Worm (Caenorhabditis elegans) whole organism, L2 larva: ENCODE data around the gene rskd-1.

ENCODE experiments used
- C34F6.9 ChIP-seq: fragments of 150-350 bp; optimal IDR thresholded peaks from 2 replicates; lab custom pipeline; 2014; ENCODE audit warnings: missing biosample characterization, missing genetic modification characterization
- F13H6.1 ChIP-seq: sonication (generic microtip); optimal IDR thresholded peaks from 2 replicates; lab custom pipeline; 2016; ENCODE audit warnings: missing genetic modification characterization, missing compliant biosample characterization
- R02D3.7 ChIP-seq: fragments of 150-350 bp; optimal IDR thresholded peaks from 2 replicates; lab custom pipeline; 2014; ENCODE audit warnings: missing biosample characterization, missing genetic modification characterization
- Y55F3AM.14 ChIP-seq: fragments of 200-800 bp; sonication (Bioruptor generic); optimal IDR thresholded peaks from 2 replicates; lab custom pipeline; 2018; ENCODE audit warnings: mild to moderate bottlenecking, missing genetic modification characterization, missing compliant biosample characterization
- ZK546.5 ChIP-seq: sonication (generic microtip); optimal IDR thresholded peaks from 2 replicates; lab custom pipeline; 2017; ENCODE audit warnings: missing biosample characterization, missing genetic modification characterization
- alr-1 ChIP-seq: fragments of 150-350 bp; optimal IDR thresholded peaks from 2 replicates; lab custom pipeline; 2014; ENCODE audit warnings: missing biosample characterization, missing genetic modification characterization
- aly-2 ChIP-seq: fragments of 150-350 bp; optimal IDR thresholded peaks from 2 replicates; lab custom pipeline; 2014; ENCODE audit warnings: missing biosample characterization, missing genetic modification characterization
- blmp-1 ChIP-seq: sonication (generic microtip); optimal IDR thresholded peaks from 2 replicates; lab custom pipeline; 2017; ENCODE audit warnings: missing genetic modification characterization, mild to moderate bottlenecking, missing compliant biosample characterization, antibody characterized with exemption, moderate library complexity; ENCODE audit not compliant: insufficient read depth
- ceh-16 ChIP-seq: fragments of 150-350 bp; optimal IDR thresholded peaks from 2 replicates; lab custom pipeline; 2014; ENCODE audit warnings: missing biosample characterization, missing genetic modification characterization
- ceh-82 ChIP-seq: fragments of 150-350 bp; optimal IDR thresholded peaks from 2 replicates; lab custom pipeline; 2014; ENCODE audit warnings: missing biosample characterization, missing genetic modification characterization
- crh-2 ChIP-seq: sonication (generic microtip); optimal IDR thresholded peaks from 2 replicates; lab custom pipeline; 2017; ENCODE audit warnings: missing biosample characterization, missing genetic modification characterization
- egl-27 ChIP-seq: sonication (generic microtip); optimal IDR thresholded peaks from 3 replicates; lab custom pipeline; 2017; ENCODE audit warnings: missing biosample characterization, missing genetic modification reagents, missing genetic modification characterization
- elt-1 ChIP-seq: fragments of 150-350 bp; optimal IDR thresholded peaks from 2 replicates; lab custom pipeline; 2014; ENCODE audit warnings: missing biosample characterization, missing genetic modification characterization
- fos-1 ChIP-seq: fragments of 150-350 bp; optimal IDR thresholded peaks from 2 replicates; lab custom pipeline; 2014; ENCODE audit warnings: missing biosample characterization, missing genetic modification characterization
- gmeb-1 ChIP-seq: fragments of 150-350 bp; optimal IDR thresholded peaks from 2 replicates; lab custom pipeline; 2014; ENCODE audit warnings: missing biosample characterization, missing genetic modification characterization
- lin-11 ChIP-seq: fragments of 150-350 bp; sonication (generic microtip); optimal IDR thresholded peaks from 2 replicates; lab custom pipeline; 2014; ENCODE audit warnings: missing biosample characterization, missing genetic modification characterization, inconsistent platforms, mixed read lengths
- lin-13 ChIP-seq: fragments of 150-350 bp; optimal IDR thresholded peaks from 2 replicates; lab custom pipeline; 2014; ENCODE audit warnings: missing biosample characterization, missing genetic modification reagents, missing genetic modification characterization
- lsy-2 ChIP-seq, 2 experiments: fragments of 150-350 bp in 1 of 2; sonication (generic microtip) in 1 of 2; optimal IDR thresholded peaks; 2 replicates each; lab custom pipeline; 2014 to 2017; ENCODE audit warnings: missing biosample characterization in 2 of 2, missing genetic modification characterization in 2 of 2
- mab-5 ChIP-seq: fragments of 150-350 bp; optimal IDR thresholded peaks from 2 replicates; lab custom pipeline; 2014; ENCODE audit warnings: missing biosample characterization, missing genetic modification characterization
- mbf-1 ChIP-seq: sonication (generic microtip); optimal IDR thresholded peaks from 2 replicates; lab custom pipeline; 2017; ENCODE audit warnings: missing biosample characterization, missing genetic modification characterization
- nhr-10 ChIP-seq: sonication (generic microtip); optimal IDR thresholded peaks from 2 replicates; lab custom pipeline; 2017; ENCODE audit warnings: missing biosample characterization, missing genetic modification characterization
- nhr-11 ChIP-seq: fragments of 150-350 bp; optimal IDR thresholded peaks from 2 replicates; lab custom pipeline; 2014; ENCODE audit warnings: missing biosample characterization, missing genetic modification characterization
- nhr-12 ChIP-seq: fragments of 150-350 bp; optimal IDR thresholded peaks from 2 replicates; lab custom pipeline; 2014; ENCODE audit warnings: missing biosample characterization, missing genetic modification characterization
- nhr-129 ChIP-seq: fragments of 150-350 bp; optimal IDR thresholded peaks from 2 replicates; lab custom pipeline; 2014; ENCODE audit warnings: missing biosample characterization, missing genetic modification characterization
- nhr-21 ChIP-seq: fragments of 150-350 bp; optimal IDR thresholded peaks from 2 replicates; lab custom pipeline; 2014; ENCODE audit warnings: missing biosample characterization, missing genetic modification characterization
- nhr-237 ChIP-seq: fragments of 150-350 bp; optimal IDR thresholded peaks from 2 replicates; lab custom pipeline; 2014; ENCODE audit warnings: missing biosample characterization, missing genetic modification characterization
- nhr-25 ChIP-seq: fragments of 150-350 bp; sonication (generic microtip); optimal IDR thresholded peaks from 3 replicates; lab custom pipeline; 2014; ENCODE audit warnings: missing biosample characterization, missing genetic modification characterization
- nhr-6 ChIP-seq: fragments of 150-350 bp; optimal IDR thresholded peaks from 2 replicates; lab custom pipeline; 2014; ENCODE audit warnings: missing biosample characterization, missing genetic modification characterization
- nhr-77 ChIP-seq: fragments of 150-350 bp; optimal IDR thresholded peaks from 2 replicates; lab custom pipeline; 2014; ENCODE audit warnings: missing biosample characterization, missing genetic modification characterization
- peb-1 ChIP-seq: fragments of 150-350 bp; optimal IDR thresholded peaks from 2 replicates; lab custom pipeline; 2014; ENCODE audit warnings: missing biosample characterization, missing genetic modification characterization
- sem-4 ChIP-seq: fragments of 150-350 bp; optimal IDR thresholded peaks from 2 replicates; lab custom pipeline; 2014; ENCODE audit warnings: missing biosample characterization, missing genetic modification reagents, missing genetic modification characterization
- skn-1 ChIP-seq: sonication (generic microtip); optimal IDR thresholded peaks from 2 replicates; lab custom pipeline; 2017; ENCODE audit warnings: missing biosample characterization, missing genetic modification characterization
- sma-9 ChIP-seq, 2 experiments: fragments of 150-350 bp in 1 of 2; sonication (generic microtip) in 1 of 2; optimal IDR thresholded peaks; 2 replicates each; lab custom pipeline; 2014 to 2016; ENCODE audit warnings: missing genetic modification characterization in 2 of 2, mild to moderate bottlenecking in 1 of 2, missing biosample characterization in 1 of 2, missing compliant biosample characterization in 1 of 2, missing genetic modification reagents in 1 of 2, moderate library complexity in 1 of 2
- snpc-4 ChIP-seq: fragments of 150-350 bp; optimal IDR thresholded peaks from 2 replicates; lab custom pipeline; 2014; ENCODE audit warnings: missing biosample characterization, missing genetic modification characterization
- unc-39 ChIP-seq: fragments of 150-350 bp; optimal IDR thresholded peaks from 2 replicates; lab custom pipeline; 2014; ENCODE audit warnings: missing biosample characterization, missing genetic modification characterization
- unc-55 ChIP-seq: fragments of 150-350 bp; sonication (generic microtip); optimal IDR thresholded peaks from 3 replicates; lab custom pipeline; 2014; ENCODE audit warnings: missing biosample characterization, missing genetic modification reagents, missing genetic modification characterization
- unc-62 ChIP-seq: fragments of 150-350 bp; optimal IDR thresholded peaks from 2 replicates; lab custom pipeline; 2014; ENCODE audit warnings: missing biosample characterization, missing genetic modification reagents, missing genetic modification characterization
- zag-1 ChIP-seq: fragments of 150-350 bp; optimal IDR thresholded peaks from 2 replicates; lab custom pipeline; 2014; ENCODE audit warnings: missing biosample characterization, missing genetic modification characterization
- ztf-1 ChIP-seq: fragments of 200-800 bp; sonication (Bioruptor generic); conservative IDR thresholded peaks from 2 replicates; pipeline ENCODE4 v1.3.6; 2022; ENCODE audit warnings: missing genetic modification characterization, missing compliant biosample characterization
- ztf-11 ChIP-seq: sonication (generic microtip); optimal IDR thresholded peaks from 2 replicates; lab custom pipeline; 2017; ENCODE audit warnings: missing biosample characterization, missing genetic modification characterization
- ztf-4 ChIP-seq: fragments of 150-350 bp; optimal IDR thresholded peaks from 2 replicates; lab custom pipeline; 2014; ENCODE audit warnings: missing biosample characterization, missing genetic modification characterization

rskd-1 gene

ce11 chrV:12288577-12288976, at the start of gene rskd-1:
Gene rskd-1 (minus strand): TSS chrV:12288615.
- TF ChIP-seq nhr-10 (tag; lab: Kevin White, UChicago) (no peak), ZK546.5 (no peak), unc-39 (tag; lab: Kevin White, UChicago) (no peak), F13H6.1 (tag; lab: Kevin White, UChicago) (no peak), R02D3.7 (tag; lab: Kevin White, UChicago) (no peak), gmeb-1 (tag; lab: Kevin White, UChicago) (no peak), lin-13 (GFP tag; lab: Kevin White, UChicago) (peak; percentile 10), ceh-16 (tag; lab: Kevin White, UChicago) (no peak), ceh-82 (tag; lab: Kevin White, UChicago) (no peak), nhr-25 (peak; percentile 53), snpc-4 (no peak), alr-1 (tag; lab: Kevin White, UChicago) (no peak), nhr-77 (no peak), C34F6.9 (tag; lab: Kevin White, UChicago) (peak; percentile 27), mbf-1 (tag; lab: Kevin White, UChicago) (no peak), egl-27 (tag; lab: Kevin White, UChicago) (no peak), sma-9 (GFP tag; optimal IDR thresholded peaks at IDR 0.05; lab: Kevin White, UChicago) (no peak), sma-9 (tag; optimal IDR thresholded peaks at IDR 0.05; lab: Kevin White, UChicago) (no peak), lsy-2 (tag; optimal IDR thresholded peaks at IDR 0.05; lab: Kevin White, UChicago) (peak in 1 of 2 experiments; percentile 35), ztf-4 (no peak), Y55F3AM.14 (GFP tag; lab: Kevin White, UChicago) (no peak), nhr-129 (tag; lab: Kevin White, UChicago) (no peak), unc-55 (GFP tag; lab: Kevin White, UChicago) (no peak), skn-1 (tag; lab: Kevin White, UChicago) (no peak), nhr-6 (tag; lab: Kevin White, UChicago) (no peak), elt-1 (tag; lab: Kevin White, UChicago) (no peak), blmp-1 (tag; lab: Kevin White, UChicago) (no peak), ztf-11 (tag; lab: Kevin White, UChicago) (no peak), fos-1 (peak; percentile 2), mab-5 (tag; lab: Kevin White, UChicago) (no peak), zag-1 (no peak), sem-4 (tag; lab: Kevin White, UChicago) (no peak), nhr-237 (tag; lab: Kevin White, UChicago) (no peak), nhr-21 (tag; lab: Kevin White, UChicago) (no peak), crh-2 (tag; lab: Kevin White, UChicago) (peak; percentile 35), nhr-11 (tag; lab: Kevin White, UChicago) (no peak), lin-11 (tag; lab: Kevin White, UChicago) (no peak), aly-2 (tag; lab: Kevin White, UChicago) (no peak), unc-62 (GFP tag; lab: Kevin White, UChicago) (no peak), ztf-1 (GFP tag; lab: Robert Waterston, UW) (no peak), nhr-12 (tag; lab: Kevin White, UChicago) (no peak)

- TF ChIP-seq peb-1 (tag; lab: Kevin White, UChicago), result no peak
- TF ChIP-seq egl-27 (tag; lab: Kevin White, UChicago), result no peak
- no peak for TF ChIP-seq unc-62 (GFP tag; lab: Kevin White, UChicago)
- no peak for TF ChIP-seq nhr-10 (tag; lab: Kevin White, UChicago)
- TF ChIP-seq lin-13 (GFP tag; lab: Kevin White, UChicago), result no peak
- TF ChIP-seq ztf-4, result no peak
- TF ChIP-seq nhr-6 (tag; lab: Kevin White, UChicago), result no peak
- no peak for TF ChIP-seq nhr-77
- TF ChIP-seq, all 48 proteins: peak for 0
These were observed 49.5 kb upstream of the rskd-1 start, which contains the start of gene twk-13 for ce11 chrV:12337894-12338293. Gene twk-13 (minus strand): TSS chrV:12337994.

ce11 chrV:12334387-12334786, 46.0 kb upstream of the rskd-1 start:
- TF ChIP-seq alr-1 (tag; lab: Kevin White, UChicago) (no peak), nhr-129 (tag; lab: Kevin White, UChicago) (peak; percentile 37), lsy-2 (tag; optimal IDR thresholded peaks at IDR 0.05; lab: Kevin White, UChicago) (peak in 1 of 2 experiments; percentile 49), C34F6.9 (tag; lab: Kevin White, UChicago) (peak; percentile 2)
